Fruit fly (Drosophila melanogaster) whole organism, embryonic: ENCODE measurements around the gene CG5592.

Experiments
- CG10431 ChIP-seq: fragments of 200-800 bp; sonication (Bioruptor generic); optimal IDR thresholded peaks from 3 replicates; lab custom pipeline; 2018; ENCODE audit warnings: missing biosample characterization, mild to moderate bottlenecking, missing genetic modification characterization
- CG12155 ChIP-seq: fragments of 200-800 bp; sonication (Bioruptor generic); optimal IDR thresholded peaks from 3 replicates; lab custom pipeline; 2016; ENCODE audit warnings: missing biosample characterization, missing genetic modification characterization
- CG13775 ChIP-seq: fragments of 200-800 bp; sonication (Bioruptor generic); optimal IDR thresholded peaks from 3 replicates; lab custom pipeline; 2017; ENCODE audit warnings: missing biosample characterization, mild to moderate bottlenecking, missing genetic modification characterization
- CG14667 ChIP-seq: fragments of 200-800 bp; sonication (Bioruptor generic); IDR thresholded peaks from 2 replicates; pipeline ENCODE4 v1.3.6; 2022; ENCODE audit warnings: missing biosample characterization, missing genetic modification characterization
- CG14710 ChIP-seq: fragments of 200-800 bp; sonication (Bioruptor generic); optimal IDR thresholded peaks from 3 replicates; lab custom pipeline; 2019; ENCODE audit warnings: missing biosample characterization, mild to moderate bottlenecking, missing genetic modification characterization, moderate library complexity
- CG14965 ChIP-seq: fragments of 200-800 bp; sonication (Bioruptor generic); optimal IDR thresholded peaks from 2 replicates; lab custom pipeline; 2016; ENCODE audit warnings: missing biosample characterization, missing genetic modification characterization, borderline replicate concordance
- CG1529 ChIP-seq: fragments of 200-800 bp; sonication (Bioruptor generic); optimal IDR thresholded peaks from 3 replicates; lab custom pipeline; 2018; ENCODE audit warnings: missing biosample characterization, missing genetic modification characterization
- CG15514 ChIP-seq: fragments of 200-800 bp; sonication (Bioruptor generic); optimal IDR thresholded peaks from 3 replicates; lab custom pipeline; 2017; ENCODE audit warnings: missing biosample characterization, missing genetic modification characterization, mild to moderate bottlenecking, moderate library complexity, missing genetic modification reagents
- CG15601 ChIP-seq: fragments of 200-800 bp; sonication (Bioruptor generic); optimal IDR thresholded peaks from 3 replicates; lab custom pipeline; 2019; ENCODE audit warnings: missing biosample characterization, mild to moderate bottlenecking, missing genetic modification characterization, moderate library complexity
- CG33213 ChIP-seq: fragments of 200-800 bp; sonication (Bioruptor generic); optimal IDR thresholded peaks from 3 replicates; lab custom pipeline; 2016; ENCODE audit warnings: missing biosample characterization, missing genetic modification characterization
- CG3847 ChIP-seq: fragments of 200-800 bp; sonication (Bioruptor generic); IDR thresholded peaks from 2 replicates; pipeline ENCODE4 v1.3.6; 2022; ENCODE audit warnings: missing biosample characterization, missing genetic modification characterization
- CG4282 ChIP-seq: fragments of 200-800 bp; sonication (Bioruptor generic); optimal IDR thresholded peaks from 2 replicates; lab custom pipeline; 2016; ENCODE audit warnings: missing biosample characterization, missing genetic modification characterization
- CG4617 ChIP-seq: fragments of 200-800 bp; sonication (Bioruptor generic); optimal IDR thresholded peaks from 3 replicates; lab custom pipeline; 2016; ENCODE audit warnings: missing biosample characterization, missing genetic modification characterization, borderline replicate concordance
- CG6683 ChIP-seq: fragments of 200-800 bp; sonication (Bioruptor generic); optimal IDR thresholded peaks from 2 replicates; lab custom pipeline; 2017; ENCODE audit warnings: missing biosample characterization, mild to moderate bottlenecking, missing genetic modification characterization, missing genetic modification reagents
- CG7839 ChIP-seq: fragments of 200-800 bp; sonication (Bioruptor generic); optimal IDR thresholded peaks from 3 replicates; lab custom pipeline; 2018; ENCODE audit warnings: missing biosample characterization, mild to moderate bottlenecking, missing genetic modification characterization, moderate library complexity
- CG8290 ChIP-seq, 3 experiments: fragments of 200-800 bp; sonication (Bioruptor generic); optimal IDR thresholded peaks; 2 replicates each; lab custom pipeline; 2016 to 2019; ENCODE audit warnings: missing biosample characterization in 3 of 3, missing genetic modification characterization in 3 of 3, mild to moderate bottlenecking in 2 of 3, moderate library complexity in 1 of 3
- CG8359 ChIP-seq: fragments of 200-800 bp; sonication (Bioruptor generic); optimal IDR thresholded peaks from 2 replicates; lab custom pipeline; 2017; ENCODE audit warnings: missing biosample characterization, mild to moderate bottlenecking, missing genetic modification characterization, borderline replicate concordance
- CG9797 ChIP-seq: fragments of 200-800 bp; sonication (Bioruptor generic); optimal IDR thresholded peaks from 3 replicates; lab custom pipeline; 2018; ENCODE audit warnings: missing biosample characterization, mild to moderate bottlenecking, missing genetic modification characterization
- CoRest ChIP-seq: fragments of 200-800 bp; sonication (Bioruptor generic); optimal IDR thresholded peaks from 3 replicates; lab custom pipeline; 2018; ENCODE audit warnings: missing biosample characterization, mild to moderate bottlenecking, missing genetic modification characterization, moderate library complexity
- Dbx ChIP-seq: fragments of 200-800 bp; sonication (Bioruptor generic); IDR thresholded peaks from 3 replicates; pipeline ENCODE4 v1.3.6; 2022; ENCODE audit warnings: missing biosample characterization, missing genetic modification characterization
- Dip2 ChIP-seq: fragments of 200-800 bp; sonication (Bioruptor generic); IDR thresholded peaks from 2 replicates; pipeline ENCODE4 v1.3.6; 2022; ENCODE audit warnings: missing biosample characterization, missing genetic modification characterization
- Dp ChIP-seq: fragments of 200-800 bp; sonication (Bioruptor generic); optimal IDR thresholded peaks from 2 replicates; lab custom pipeline; 2018; ENCODE audit warnings: missing biosample characterization, mild to moderate bottlenecking, missing genetic modification characterization, moderate library complexity
- GATAe ChIP-seq: fragments of 200-800 bp; sonication (Bioruptor generic); conservative IDR thresholded peaks from 2 replicates; pipeline ENCODE4 v1.3.6; 2022; ENCODE audit warnings: missing biosample characterization, missing genetic modification characterization
- H2.0 ChIP-seq: fragments of 200-800 bp; sonication (Bioruptor generic); IDR thresholded peaks from 2 replicates; pipeline ENCODE4 v1.3.6; 2022; ENCODE audit warnings: missing biosample characterization, missing genetic modification characterization
- HLHmδ ChIP-seq: fragments of 200-800 bp; sonication (Bioruptor generic); optimal IDR thresholded peaks from 2 replicates; lab custom pipeline; 2018; ENCODE audit warnings: missing biosample characterization, mild to moderate bottlenecking, missing genetic modification characterization, moderate library complexity
- Lhr ChIP-seq: fragments of 200-800 bp; sonication (Bioruptor generic); optimal IDR thresholded peaks from 3 replicates; lab custom pipeline; 2017; ENCODE audit warnings: mild to moderate bottlenecking, missing biosample characterization, missing genetic modification reagents, missing genetic modification characterization
- MBD-R2 ChIP-seq: fragments of 200-800 bp; sonication (Bioruptor generic); IDR thresholded peaks from 2 replicates; pipeline ENCODE4 v1.3.6; 2022; ENCODE audit warnings: missing biosample characterization, missing genetic modification characterization
- Med ChIP-seq: fragments of 200-800 bp; sonication (Bioruptor generic); peaks from one replicate; lab custom pipeline; 2016; ENCODE audit warnings: missing biosample characterization, missing genetic modification characterization, mild to moderate bottlenecking, inconsistent platforms, moderate library complexity
- Myb ChIP-seq: fragments of 200-800 bp; sonication (Bioruptor generic); optimal IDR thresholded peaks from 2 replicates; lab custom pipeline; 2016; ENCODE audit warnings: missing biosample characterization, missing genetic modification characterization
- Nf-YC ChIP-seq: fragments of 200-800 bp; optimal IDR thresholded peaks from 3 replicates; lab custom pipeline; 2019; ENCODE audit warnings: missing biosample characterization, mild to moderate bottlenecking, missing genetic modification characterization, moderate library complexity
- NfI ChIP-seq: fragments of 200-800 bp; sonication (Bioruptor generic); optimal IDR thresholded peaks from 3 replicates; lab custom pipeline; 2018; ENCODE audit warnings: missing biosample characterization, mild to moderate bottlenecking, missing genetic modification characterization, moderate library complexity
- Opbp ChIP-seq: fragments of 200-800 bp; sonication (Bioruptor generic); IDR thresholded peaks from 3 replicates; pipeline ENCODE4 v1.3.6; 2022; ENCODE audit warnings: missing biosample characterization, missing genetic modification characterization; ENCODE audit not compliant: partially characterized antibody
- Rfx ChIP-seq: fragments of 200-800 bp; sonication (Bioruptor generic); IDR thresholded peaks from 2 replicates; pipeline ENCODE4 v1.3.6; 2022; ENCODE audit warnings: missing biosample characterization, missing genetic modification characterization
- Scr ChIP-seq: fragments of 200-800 bp; sonication (Bioruptor generic); IDR thresholded peaks from 2 replicates; pipeline ENCODE4 v1.3.6; 2022; ENCODE audit warnings: missing biosample characterization, missing genetic modification characterization; ENCODE audit not compliant: partially characterized antibody
- crp ChIP-seq, 2 experiments: fragments of 200-800 bp; sonication (Bioruptor generic); optimal IDR thresholded peaks; 2 replicates in 1 of 2; 3 replicates in 1 of 2; lab custom pipeline; 2017; ENCODE audit warnings: missing biosample characterization in 2 of 2, missing genetic modification characterization in 2 of 2, mild to moderate bottlenecking in 1 of 2, moderate library complexity in 1 of 2
- dati ChIP-seq: fragments of 200-800 bp; sonication (Bioruptor generic); IDR thresholded peaks from 2 replicates; pipeline ENCODE4 v1.3.6; 2022; ENCODE audit warnings: missing biosample characterization, missing genetic modification characterization
- fd96Cb ChIP-seq: fragments of 200-800 bp; sonication (Bioruptor generic); optimal IDR thresholded peaks from 2 replicates; lab custom pipeline; 2018; ENCODE audit warnings: missing biosample characterization, mild to moderate bottlenecking, missing genetic modification characterization, moderate library complexity
- gfzf ChIP-seq: fragments of 200-800 bp; sonication (Bioruptor generic); optimal IDR thresholded peaks from 2 replicates; lab custom pipeline; 2016; ENCODE audit warnings: missing biosample characterization, mild to moderate bottlenecking, missing genetic modification characterization, moderate library complexity
- knrl ChIP-seq: fragments of 200-800 bp; sonication (Bioruptor generic); IDR thresholded peaks from 3 replicates; pipeline ENCODE4 v1.3.6; 2022; ENCODE audit warnings: missing biosample characterization, missing genetic modification characterization; ENCODE audit not compliant: partially characterized antibody
- mam ChIP-seq: fragments of 200-800 bp; sonication (Bioruptor generic); optimal IDR thresholded peaks from 3 replicates; lab custom pipeline; 2016; ENCODE audit warnings: missing biosample characterization, missing genetic modification characterization
- nmo ChIP-seq: fragments of 200-800 bp; sonication (Bioruptor generic); optimal IDR thresholded peaks from 2 replicates; lab custom pipeline; 2018; ENCODE audit warnings: missing biosample characterization, mild to moderate bottlenecking, missing genetic modification characterization, moderate library complexity
- org-1 ChIP-seq: fragments of 200-800 bp; sonication (Bioruptor generic); optimal IDR thresholded peaks from 2 replicates; lab custom pipeline; 2017; ENCODE audit warnings: missing biosample characterization, missing genetic modification characterization
- pho ChIP-seq: fragments of 200-800 bp; sonication (Bioruptor generic); optimal IDR thresholded peaks from 2 replicates; lab custom pipeline; 2016; ENCODE audit warnings: missing biosample characterization, missing genetic modification characterization
- row ChIP-seq: fragments of 200-800 bp; sonication (Bioruptor generic); IDR thresholded peaks from 3 replicates; pipeline ENCODE4 v1.3.6; 2022; ENCODE audit warnings: missing biosample characterization, missing genetic modification characterization
- sens ChIP-seq: fragments of 200-800 bp; sonication (Bioruptor generic); peaks from one replicate; lab custom pipeline; 2016; ENCODE audit warnings: missing biosample characterization, missing genetic modification characterization
- sqz ChIP-seq: fragments of 200-800 bp; sonication (Bioruptor generic); optimal IDR thresholded peaks from 3 replicates; lab custom pipeline; 2018; ENCODE audit warnings: missing biosample characterization, mild to moderate bottlenecking, missing genetic modification characterization
- trem ChIP-seq: fragments of 200-800 bp; optimal IDR thresholded peaks from 3 replicates; lab custom pipeline; 2019; ENCODE audit warnings: missing biosample characterization, mild to moderate bottlenecking, missing genetic modification characterization, moderate library complexity
- zf30C ChIP-seq: fragments of 200-800 bp; sonication (Bioruptor generic); optimal IDR thresholded peaks from 3 replicates; lab custom pipeline; 2018; ENCODE audit warnings: missing biosample characterization, mild to moderate bottlenecking, missing genetic modification characterization

The CG5592 gene

DNA sequence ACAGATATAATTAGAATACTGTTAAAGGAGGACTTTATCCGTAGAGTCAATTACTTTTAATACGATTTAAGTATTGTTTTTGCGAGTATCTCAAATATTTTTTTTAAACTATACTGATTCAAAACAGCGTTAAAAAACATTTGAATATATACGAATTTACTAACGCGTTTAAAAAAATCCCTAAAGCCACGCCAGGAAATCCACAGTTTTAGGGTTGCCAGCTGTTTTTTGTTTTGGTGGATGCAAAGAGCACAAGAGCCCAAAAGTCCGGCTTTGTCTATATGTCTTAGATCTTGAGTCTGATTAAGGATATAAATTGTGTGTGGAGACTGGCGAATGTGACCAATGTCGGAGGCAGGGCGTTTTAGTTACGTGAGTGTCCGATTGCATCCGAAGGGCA, 30.1 kb downstream of the CG5592 start (continued):
- TF ChIP-seq Dbx (GFP tag; lab: Robert Waterston, UW) (no peak), Lhr (GFP tag; lab: Kevin White, UChicago) (peak; percentile 2), Nf-YC (tag; lab: Kevin White, UChicago) (peak; percentile 2), sens (GFP tag; lab: Kevin White, UChicago) (peak; percentile 78), Med (GFP tag; lab: Kevin White, UChicago) (peak; percentile 30), CoRest (peak; percentile 17), Dp (GFP tag; lab: Kevin White, UChicago) (peak; percentile 46), MBD-R2 (GFP tag; lab: Robert Waterston, UW) (peak; percentile 53; the same call in 1 of the 2 replicates), dati (GFP tag; lab: Robert Waterston, UW) (no peak), gfzf (GFP tag; lab: Kevin White, UChicago) (peak; percentile 76), trem (tag; lab: Kevin White, UChicago) (peak; percentile 42), CG33213 (GFP tag; lab: Kevin White, UChicago) (peak; percentile 36), CG15514 (peak; percentile 87), org-1 (GFP tag; lab: Kevin White, UChicago) (no peak), Rfx (GFP tag; lab: Robert Waterston, UW) (peak; percentile 11; the same call in 1 of the 2 replicates), sqz (GFP tag; lab: Kevin White, UChicago) (no peak), CG4617 (GFP tag; lab: Kevin White, UChicago) (peak; percentile 14), row (GFP tag; lab: Robert Waterston, UW) (peak; percentile 29; the same call in 1 of the 3 replicates), GATAe (GFP tag; lab: Robert Waterston, UW) (no peak), Myb (GFP tag; lab: Kevin White, UChicago) (peak; percentile 82), Scr (GFP tag; lab: Robert Waterston, UW) (no peak), fd96Cb (tag; lab: Kevin White, UChicago) (no peak), CG9797 (GFP tag; lab: Kevin White, UChicago) (peak; percentile 53), CG8359 (GFP tag; lab: Kevin White, UChicago) (no peak), CG14710 (tag; lab: Kevin White, UChicago) (peak; percentile 8), CG8290 (GFP tag; optimal IDR thresholded peaks at IDR 0.05; lab: Kevin White, UChicago) (peak; percentile 3), CG8290 (tag; optimal IDR thresholded peaks at IDR 0.05; lab: Kevin White, UChicago) (no peak), crp (GFP tag; optimal IDR thresholded peaks at IDR 0.05; lab: Kevin White, UChicago) (peak in 1 of 2 experiments; percentile 33), CG15601 (no peak), H2.0 (0 out of 2 replicates have a peak, but pooled peaks have one; percentile 23), CG14965 (GFP tag; lab: Kevin White, UChicago) (no peak)

DNA sequence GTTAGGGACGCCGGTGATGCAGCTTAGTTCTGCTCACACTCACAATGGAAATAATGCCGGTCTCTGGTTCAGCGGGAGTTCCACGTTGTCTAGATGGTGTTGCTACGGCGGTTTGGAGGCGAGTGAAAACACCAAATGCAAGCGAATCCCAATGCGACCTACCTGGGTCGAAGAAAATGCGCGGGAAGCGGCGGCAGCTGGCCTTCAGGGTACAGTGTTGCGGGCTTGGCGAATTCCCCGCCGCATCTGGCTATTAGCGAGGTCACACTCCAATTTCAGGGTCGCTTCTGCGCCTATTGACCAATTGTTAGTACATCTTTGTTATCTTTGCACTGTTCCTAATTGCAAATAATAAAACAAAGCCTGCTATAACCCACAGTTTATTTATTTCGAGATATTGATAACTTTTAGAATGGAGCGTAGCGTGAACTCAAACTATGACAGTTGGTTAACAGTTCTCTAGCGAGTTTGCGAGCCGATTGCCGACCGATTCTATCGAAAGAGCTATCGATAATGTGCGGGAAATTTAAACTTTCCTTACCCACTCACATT, 35.0 kb downstream of the CG5592 start, which contains the start of gene Rcc1:
Gene Rcc1 (minus strand): TSS at position 411 of the 552 bp plus-strand sequence.
- TF ChIP-seq CG4282 (GFP tag; lab: Kevin White, UChicago): no peak
- no peak for TF ChIP-seq CG7839 (tag; lab: Kevin White, UChicago)
- no peak for TF ChIP-seq Dip2 (GFP tag; lab: Robert Waterston, UW)
- peak; percentile 68 for TF ChIP-seq knrl (GFP tag; lab: Robert Waterston, UW)
- TF ChIP-seq CG14667 (GFP tag; lab: Robert Waterston, UW): no peak
- TF ChIP-seq CG3847 (GFP tag; lab: Robert Waterston, UW): peak; percentile 27; the same call in 1 of the 2 replicates
- no peak for TF ChIP-seq CG1529
- TF ChIP-seq CG10431 (GFP tag; lab: Kevin White, UChicago): no peak
- TF ChIP-seq mam (GFP tag; lab: Kevin White, UChicago): no peak
- TF ChIP-seq CG13775 (GFP tag; lab: Kevin White, UChicago): peak; percentile 5
- peak; percentile 74 for TF ChIP-seq nmo (GFP tag; lab: Kevin White, UChicago)
- peak; percentile 57 for TF ChIP-seq CG12155 (GFP tag; lab: Kevin White, UChicago)
- no peak for TF ChIP-seq zf30C
- TF ChIP-seq NfI (GFP tag; lab: Kevin White, UChicago): peak; percentile 17
- TF ChIP-seq CG33213 (GFP tag; lab: Kevin White, UChicago): peak; percentile 63
- TF ChIP-seq HLHmδ (GFP tag; lab: Kevin White, UChicago): no peak
- peak; percentile 42 for TF ChIP-seq pho
- peak; percentile 56; the same call in 2 of the 3 replicates for TF ChIP-seq Opbp
- no peak for TF ChIP-seq CG6683
